Fruit fly (Drosophila melanogaster) whole organism, pupa: ENCODE results near the gene CG32052.
A peak's percentile ranks its signal among the peaks of the same experiment; 100 is the strongest.

ENCODE experiments used
- CG10348 ChIP-seq: fragments of 200-800 bp; sonication (Bioruptor generic); IDR thresholded peaks from 2 replicates; pipeline ENCODE4 v1.3.6; 2022; ENCODE audit warnings: missing biosample characterization, missing genetic modification characterization
- CG15710 ChIP-seq: fragments of 200-800 bp; sonication (Bioruptor generic); optimal IDR thresholded peaks from 2 replicates; lab custom pipeline; 2018; ENCODE audit warnings: missing biosample characterization, mild to moderate bottlenecking, missing genetic modification characterization, moderate library complexity
- CG4496 ChIP-seq: fragments of 200-800 bp; sonication (Bioruptor generic); IDR thresholded peaks from 3 replicates; pipeline ENCODE4 v1.3.6; 2022; ENCODE audit warnings: missing biosample characterization, missing genetic modification characterization
- CG8159 ChIP-seq: fragments of 200-800 bp; sonication (Bioruptor generic); optimal IDR thresholded peaks from 3 replicates; lab custom pipeline; 2018; ENCODE audit warnings: missing biosample characterization, mild to moderate bottlenecking, missing genetic modification characterization, moderate library complexity
- EcR ChIP-seq: fragments of 200-800 bp; sonication (Bioruptor generic); optimal IDR thresholded peaks from 3 replicates; lab custom pipeline; 2019; ENCODE audit warnings: missing biosample characterization, missing genetic modification characterization, mild to moderate bottlenecking, moderate library complexity, missing genetic modification reagents
- Ets98B ChIP-seq: fragments of 200-800 bp; sonication (Bioruptor generic); IDR thresholded peaks from 2 replicates; pipeline ENCODE4 v1.3.6; 2022; ENCODE audit warnings: missing biosample characterization, missing genetic modification characterization
- Pif1B ChIP-seq: fragments of 200-800 bp; sonication (Bioruptor generic); optimal IDR thresholded peaks from 3 replicates; lab custom pipeline; 2016; ENCODE audit warnings: missing biosample characterization, missing genetic modification characterization
- Snoo ChIP-seq: fragments of 200-800 bp; sonication (Bioruptor generic); optimal IDR thresholded peaks from 3 replicates; lab custom pipeline; 2017; ENCODE audit warnings: missing biosample characterization, mild to moderate bottlenecking, missing genetic modification characterization, inconsistent platforms
- gl ChIP-seq: fragments of 200-800 bp; sonication (Bioruptor generic); optimal IDR thresholded peaks from 2 replicates; lab custom pipeline; 2018; ENCODE audit warnings: missing biosample characterization, mild to moderate bottlenecking, missing genetic modification characterization

DNA sequence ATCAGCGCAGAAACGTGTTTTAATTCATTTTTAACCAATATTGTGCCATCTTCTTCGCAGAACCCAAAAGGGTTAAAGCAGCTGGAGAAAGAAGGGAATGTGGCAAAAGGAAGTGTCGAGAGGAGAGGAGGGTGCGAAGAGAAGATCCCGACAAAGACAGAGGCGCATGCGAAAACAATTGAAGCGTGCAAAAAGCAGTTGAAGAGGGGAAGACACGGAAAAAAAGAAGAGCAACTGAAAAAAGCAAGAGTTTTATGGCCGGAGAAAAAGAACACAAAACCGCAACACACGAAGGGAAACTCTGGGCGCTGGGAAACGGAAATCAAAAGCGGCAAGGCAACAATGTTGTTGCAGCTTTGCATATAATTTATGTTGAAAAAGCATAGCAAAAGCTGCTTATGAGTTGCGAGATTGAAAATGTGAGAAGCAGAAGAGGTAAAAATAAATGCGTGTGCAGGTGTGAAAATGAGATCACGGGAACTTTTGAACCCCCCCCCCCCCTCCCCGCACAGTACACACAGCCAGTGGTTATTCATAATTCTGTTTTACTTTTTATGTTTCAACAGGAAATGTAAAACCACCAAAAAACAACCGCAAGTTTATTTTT, 66.4 kb downstream of the CG32052 start:
- TF ChIP-seq gl (tag; lab: Kevin White, UChicago) (peak; percentile 25), Snoo (no peak), CG4496 (0 out of 3 replicates have a peak, but pooled peaks have one; percentile 31), CG10348 (GFP tag; lab: Robert Waterston, UW) (no peak), EcR (GFP tag; lab: Kevin White, UChicago) (no peak), CG15710 (tag; lab: Kevin White, UChicago) (peak; percentile 62), CG8159 (peak; percentile 17), Ets98B (no peak), Pif1B (GFP tag; lab: Kevin White, UChicago) (no peak)
